Worm (Caenorhabditis elegans) whole organism, L4 larva: ENCODE measurements around the gene C40A11.3.

Source experiments
- F49E8.2 ChIP-seq: sonication (generic microtip); optimal IDR thresholded peaks from 2 replicates; lab custom pipeline; 2016; ENCODE audit warnings: missing compliant biosample characterization, mild to moderate bottlenecking, missing genetic modification characterization, borderline replicate concordance
- aha-1 ChIP-seq: fragments of 150-350 bp; peaks from one replicate; lab custom pipeline; 2014; ENCODE audit warnings: missing biosample characterization, missing genetic modification characterization
- ama-1 ChIP-seq: fragments of 150-350 bp; optimal IDR thresholded peaks from 2 replicates; lab custom pipeline; 2014; ENCODE audit warnings: inconsistent platforms, mixed read lengths
- ceh-28 ChIP-seq: fragments of 150-350 bp; optimal IDR thresholded peaks from 2 replicates; lab custom pipeline; 2014; ENCODE audit warnings: missing biosample characterization, missing genetic modification reagents, missing genetic modification characterization
- ceh-32 ChIP-seq: sonication (generic microtip); optimal IDR thresholded peaks from 2 replicates; lab custom pipeline; 2016; ENCODE audit warnings: mild to moderate bottlenecking, missing genetic modification characterization, missing compliant biosample characterization; ENCODE audit not compliant: poor library complexity
- ctbp-1 ChIP-seq: fragments of 200-800 bp; sonication (Bioruptor generic); IDR thresholded peaks from 2 replicates; pipeline ENCODE4 v1.3.6; 2022; ENCODE audit warnings: missing genetic modification reagents, missing genetic modification characterization, missing compliant biosample characterization
- daf-16 ChIP-seq, 3 experiments: sonication (generic microtip); optimal IDR thresholded peaks; 2 replicates each; lab custom pipeline; 2016 to 2017; ENCODE audit warnings: missing genetic modification characterization in 3 of 3, missing genetic modification reagents in 3 of 3, mild to moderate bottlenecking in 2 of 3, missing compliant biosample characterization in 2 of 3, missing biosample characterization in 1 of 3, moderate library complexity in 1 of 3
- egl-43 ChIP-seq: fragments of 200-800 bp; sonication (Bioruptor generic); IDR thresholded peaks from 2 replicates; pipeline ENCODE4 v1.3.6; 2022; ENCODE audit warnings: missing genetic modification reagents, missing genetic modification characterization, missing compliant biosample characterization
- lim-7 ChIP-seq: fragments of 200-800 bp; sonication (Bioruptor generic); IDR thresholded peaks from 2 replicates; pipeline ENCODE4 v1.3.6; 2022; ENCODE audit warnings: missing genetic modification characterization, missing compliant biosample characterization
- mdt-29 ChIP-seq: fragments of 200-800 bp; sonication (Bioruptor generic); IDR thresholded peaks from 2 replicates; pipeline ENCODE4 v1.3.6; 2022; ENCODE audit warnings: missing genetic modification reagents, missing genetic modification characterization, missing compliant biosample characterization
- nhr-48 ChIP-seq: sonication (generic microtip); optimal IDR thresholded peaks from 2 replicates; lab custom pipeline; 2016; ENCODE audit warnings: mild to moderate bottlenecking, missing genetic modification characterization, missing compliant biosample characterization
- php-3 ChIP-seq: fragments of 200-800 bp; sonication (Bioruptor generic); IDR thresholded peaks from 2 replicates; pipeline ENCODE4 v1.3.6; 2022; ENCODE audit warnings: missing genetic modification reagents, missing genetic modification characterization, missing compliant biosample characterization

C40A11.3 gene

DNA sequence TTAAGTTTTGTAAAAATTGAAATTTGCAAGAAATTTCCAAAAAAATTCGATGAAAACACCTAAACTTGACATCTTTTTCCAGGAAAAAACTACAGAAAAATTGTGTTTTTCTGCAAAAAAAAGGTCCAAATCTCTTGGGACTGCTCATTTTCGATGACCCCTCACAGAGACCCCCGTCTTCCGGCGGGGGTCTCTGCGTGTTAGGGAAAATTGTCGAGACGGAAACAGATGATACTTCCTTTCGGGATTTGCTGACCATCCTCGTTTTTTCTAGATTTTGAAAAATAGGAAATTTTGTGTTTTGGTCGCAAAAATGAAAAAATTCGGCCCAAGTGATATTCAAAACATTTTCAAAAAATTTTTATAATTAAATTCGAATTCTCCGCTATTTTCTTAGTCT is 50.5 kb downstream of the C40A11.3 start:
- TF ChIP-seq egl-43 (GFP tag; lab: Robert Waterston, UW) = no peak
- no peak for TF ChIP-seq lim-7 (GFP tag; lab: Robert Waterston, UW)
- peak; percentile 84 for TF ChIP-seq aha-1 (tag; lab: Kevin White, UChicago)
- TF ChIP-seq nhr-48 (tag; lab: Kevin White, UChicago) = no peak
- no peak for TF ChIP-seq F49E8.2 (tag; lab: Kevin White, UChicago)
- TF ChIP-seq ctbp-1 (GFP tag; lab: Robert Waterston, UW) = no peak
- no peak for TF ChIP-seq daf-16 (GFP tag; optimal IDR thresholded peaks at IDR 0.05; lab: Kevin White, UChicago)
- TF ChIP-seq daf-16 (tag; optimal IDR thresholded peaks at IDR 0.05; lab: Kevin White, UChicago) = no peak
- TF ChIP-seq ama-1 (lab: Kevin White, UChicago) = no peak
- TF ChIP-seq php-3 = no peak

DNA sequence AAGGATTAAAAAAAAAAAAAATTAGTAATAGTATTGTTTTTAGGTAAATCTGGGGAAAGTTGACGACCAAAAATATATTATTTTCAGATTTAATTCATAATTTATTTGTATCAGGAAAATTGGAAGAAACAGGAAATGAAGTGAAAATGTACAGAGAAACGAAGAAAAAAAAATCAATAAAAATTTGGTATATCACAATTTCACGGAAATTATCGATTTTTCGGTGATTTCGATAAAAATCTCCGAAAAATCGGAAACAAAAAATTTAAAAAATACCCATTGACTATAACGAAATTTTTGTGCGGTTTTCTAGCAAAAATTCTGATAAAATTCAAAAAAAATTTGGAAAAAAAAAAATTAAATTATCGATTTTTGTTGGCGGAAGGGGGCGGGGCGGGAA is 51.4 kb downstream of the C40A11.3 start:
- TF ChIP-seq ceh-28 (tag; lab: Kevin White, UChicago) = peak; percentile 71
- no peak for TF ChIP-seq ceh-32
- TF ChIP-seq ctbp-1 (GFP tag; lab: Robert Waterston, UW) = no peak
- TF ChIP-seq mdt-29 = no peak
- TF ChIP-seq, all 104 proteins: peak for 1
